Fruit fly (Drosophila melanogaster) whole organism, embryonic: Measurements from ENCODE around the gene CG7264.

Experiments
- Gug ChIP-seq: fragments of 200-800 bp; sonication (Bioruptor generic); IDR thresholded peaks from 4 replicates; pipeline ENCODE4 v1.3.6; 2022; ENCODE audit warnings: missing biosample characterization, missing genetic modification characterization
- bsh ChIP-seq, 2 experiments: fragments of 200-800 bp; sonication (Bioruptor generic); optimal IDR thresholded peaks; 2 replicates each; lab custom pipeline; 2017 to 2018; ENCODE audit warnings: mild to moderate bottlenecking in 2 of 2, missing biosample characterization in 2 of 2, missing genetic modification characterization in 2 of 2, moderate library complexity in 1 of 2

dm6 chr3L:11852924-11853323 lies 24.1 kb downstream of the CG7264 start:
- TF ChIP-seq bsh (GFP tag; optimal IDR thresholded peaks at IDR 0.05; lab: Kevin White, UChicago), result no peak
- TF ChIP-seq Gug (GFP tag; lab: Robert Waterston, UW), result no peak
